Fruit fly (Drosophila melanogaster): ENCODE results near the gene Grl36b.

Gene Grl36b

DNA sequence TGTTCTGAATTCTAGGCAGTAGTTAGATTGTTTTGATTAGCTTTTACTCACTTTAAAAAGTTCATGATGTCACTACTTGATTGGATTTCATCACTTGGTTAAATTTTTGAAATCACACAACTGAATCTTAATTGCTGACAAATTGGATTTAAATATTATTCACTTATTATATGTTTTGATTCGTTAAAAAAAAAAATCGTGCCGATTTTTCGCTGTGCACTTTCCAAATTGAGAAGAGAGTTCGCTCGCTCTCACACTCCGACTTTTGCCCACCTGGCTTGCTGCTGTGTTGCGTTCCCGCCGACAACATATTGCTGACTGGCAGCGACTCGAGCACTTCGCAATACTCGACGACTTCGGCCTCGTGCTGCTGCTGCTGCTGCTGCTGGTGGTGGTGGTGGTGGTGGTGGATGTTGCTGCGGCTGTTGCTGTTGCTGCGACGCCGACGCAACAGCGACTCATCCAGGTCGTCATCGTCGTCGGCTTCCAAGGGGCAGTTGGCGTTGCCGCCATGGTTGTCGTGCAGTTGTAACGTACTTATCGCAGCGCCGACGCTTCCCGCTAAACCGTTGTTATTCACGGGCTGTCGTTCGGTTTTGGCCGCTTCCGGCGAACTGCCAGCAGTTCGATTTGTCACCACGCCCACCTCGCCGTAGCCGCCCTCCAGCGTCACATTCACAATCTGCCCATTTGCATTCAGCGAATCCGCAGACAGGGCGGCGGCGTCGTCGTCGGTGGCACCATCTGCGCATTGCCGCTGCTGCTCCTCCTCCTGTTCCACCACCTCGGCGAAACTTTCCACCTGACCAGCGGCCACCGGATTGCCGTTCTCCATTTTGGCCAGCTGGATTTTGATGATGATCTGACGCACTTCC lies 16.2 kb upstream of the Grl36b start (continued):
- peak; percentile 64 for TF ChIP-seq CoRest (tag; optimal IDR thresholded peaks at IDR 0.05)
- TF ChIP-seq CG17385 (GFP tag; optimal IDR thresholded peaks at IDR 0.05), result peak; percentile 65
- peak; percentile 70 for TF ChIP-seq unpg (GFP tag; optimal IDR thresholded peaks at IDR 0.05)
- peak; percentile 4 for TF ChIP-seq exex (tag; optimal IDR thresholded peaks at IDR 0.05)
- TF ChIP-seq CG15479 (GFP tag; optimal IDR thresholded peaks at IDR 0.05), result peak; percentile 52
- TF ChIP-seq CG8765 (GFP tag; IDR thresholded peaks at IDR 0.05), result no peak
- TF ChIP-seq CG32532 (GFP tag; IDR thresholded peaks at IDR 0.05), result peak; percentile 77
- no peak for TF ChIP-seq her (GFP tag; optimal IDR thresholded peaks at IDR 0.05)
- peak; percentile 19 for TF ChIP-seq CG1233 (GFP tag; optimal IDR thresholded peaks at IDR 0.05)
- peak; percentile 54 for TF ChIP-seq CG17328 (GFP tag; IDR thresholded peaks at IDR 0.05)
- TF ChIP-seq Dip3 (GFP tag; optimal IDR thresholded peaks at IDR 0.05), result peak; percentile 44
- no peak for TF ChIP-seq CG7928 (GFP tag; optimal IDR thresholded peaks at IDR 0.05)
- TF ChIP-seq Adf1 (GFP tag; IDR thresholded peaks at IDR 0.05), result peak; percentile 95
- peak; percentile 82 for TF ChIP-seq Hsf (GFP tag; optimal IDR thresholded peaks at IDR 0.05)
- no peak for TF ChIP-seq CG8089 (GFP tag; optimal IDR thresholded peaks at IDR 0.05)
- peak; percentile 23 for TF ChIP-seq sqz (GFP tag; optimal IDR thresholded peaks at IDR 0.05)
- TF ChIP-seq CG16813 (GFP tag; IDR thresholded peaks at IDR 0.05; ENCODE audit: partially characterized antibody), result no peak; the same call in 2 of the 3 replicates
- peak; percentile 50; the same call in 1 of the 2 replicates for TF ChIP-seq stc (GFP tag; IDR thresholded peaks at IDR 0.05)
- TF ChIP-seq trem (tag; optimal IDR thresholded peaks at IDR 0.05), result no peak
- TF ChIP-seq CG1602 (GFP tag; optimal IDR thresholded peaks at IDR 0.05), result peak; percentile 39
- no peak for TF ChIP-seq Nf-YA (GFP tag; IDR thresholded peaks at IDR 0.05)
- TF ChIP-seq hbn (GFP tag; IDR thresholded peaks at IDR 0.05; ENCODE audit: partially characterized antibody), result no peak
- TF ChIP-seq ash1 (GFP tag; optimal IDR thresholded peaks at IDR 0.05), result no peak
- peak; percentile 21; the same call in 1 of the 3 replicates for TF ChIP-seq Dbx (GFP tag; IDR thresholded peaks at IDR 0.05)
- TF ChIP-seq CG4820 (GFP tag; optimal IDR thresholded peaks at IDR 0.05), result peak; percentile 30
- peak; percentile 37 for TF ChIP-seq CG18476 (GFP tag; optimal IDR thresholded peaks at IDR 0.05)
- TF ChIP-seq H15 (GFP tag; IDR thresholded peaks at IDR 0.05), result peak; percentile 56; the same call in 2 of the 3 replicates
- no peak for TF ChIP-seq hkb (optimal IDR thresholded peaks at IDR 0.05)
- no peak for TF ChIP-seq hkb (GFP tag; IDR thresholded peaks at IDR 0.05)
- TF ChIP-seq danr (GFP tag; IDR thresholded peaks at IDR 0.05), result 0 out of 2 replicates have a peak, but pooled peaks have one; percentile 27
- TF ChIP-seq wek (GFP tag; optimal IDR thresholded peaks at IDR 0.05), result no peak
- TF ChIP-seq dpn (GFP tag; optimal IDR thresholded peaks at IDR 0.05), result peak; percentile 68 to 79
- no peak for TF ChIP-seq peb (GFP tag; IDR thresholded peaks at IDR 0.05)
- TF ChIP-seq zf30C (GFP tag; optimal IDR thresholded peaks at IDR 0.05), result peak; percentile 64
- TF ChIP-seq D19B (GFP tag; optimal IDR thresholded peaks at IDR 0.05), result peak; percentile 38
- no peak for TF ChIP-seq ato (GFP tag; IDR thresholded peaks at IDR 0.05; ENCODE audit: partially characterized antibody)
- TF ChIP-seq CG31441 (GFP tag; IDR thresholded peaks at IDR 0.05), result peak; percentile 82
- TF ChIP-seq CG9609 (GFP tag; optimal IDR thresholded peaks at IDR 0.05), result no peak
- TF ChIP-seq CG8290 (GFP tag; optimal IDR thresholded peaks at IDR 0.05), result peak; percentile 12
- peak in 1 of 2 experiments; percentile 54 for TF ChIP-seq CG8290 (tag; optimal IDR thresholded peaks at IDR 0.05)
- TF ChIP-seq CG11504 (tag; optimal IDR thresholded peaks at IDR 0.05), result peak; percentile 97
- peak; percentile 9 for TF ChIP-seq NC2β (GFP tag; optimal IDR thresholded peaks at IDR 0.05)
- no peak for TF ChIP-seq BEAF-32 (GFP tag; optimal IDR thresholded peaks at IDR 0.05)
- TF ChIP-seq cas (GFP tag; IDR thresholded peaks at IDR 0.05), result peak; percentile 58
- TF ChIP-seq gsb (GFP tag; IDR thresholded peaks at IDR 0.05), result no peak
- TF ChIP-seq Gsc (GFP tag; IDR thresholded peaks at IDR 0.05), result no peak
- TF ChIP-seq lilli (GFP tag; optimal IDR thresholded peaks at IDR 0.05), result peak; percentile 72
- TF ChIP-seq ro (GFP tag; IDR thresholded peaks at IDR 0.05), result no peak
- peak; percentile 68 for TF ChIP-seq CG12769 (tag; optimal IDR thresholded peaks at IDR 0.05)
- peak; percentile 43 for TF ChIP-seq CG13296 (GFP tag; optimal IDR thresholded peaks at IDR 0.05)
